Worm (Caenorhabditis elegans) whole organism, mixed stage, embryonic: ENCODE results near the gene C46C11.3.

Source experiments
- M03D4.4 ChIP-seq: sonication (generic microtip); optimal IDR thresholded peaks from 2 replicates; lab custom pipeline; 2017; ENCODE audit warnings: mild to moderate bottlenecking, missing genetic modification characterization, missing compliant biosample characterization
- bed-3 ChIP-seq: fragments of 200-800 bp; sonication (Bioruptor generic); optimal IDR thresholded peaks from 3 replicates; lab custom pipeline; 2018; ENCODE audit warnings: mild to moderate bottlenecking, missing genetic modification characterization, moderate library complexity, missing compliant biosample characterization
- ceh-39 ChIP-seq: fragments of 150-350 bp; optimal IDR thresholded peaks from 2 replicates; lab custom pipeline; 2014; ENCODE audit warnings: missing biosample characterization, missing genetic modification characterization
- ceh-43 ChIP-seq: fragments of 200-800 bp; sonication (Bioruptor generic); optimal IDR thresholded peaks from 2 replicates; lab custom pipeline; 2018; ENCODE audit warnings: mild to moderate bottlenecking, missing genetic modification characterization, moderate library complexity, missing compliant biosample characterization
- ceh-83 ChIP-seq: fragments of 200-800 bp; sonication (Bioruptor generic); optimal IDR thresholded peaks from 2 replicates; lab custom pipeline; 2018; ENCODE audit warnings: mild to moderate bottlenecking, missing genetic modification characterization, missing compliant biosample characterization
- ces-1 ChIP-seq: fragments of 150-350 bp; optimal IDR thresholded peaks from 2 replicates; lab custom pipeline; 2014; ENCODE audit warnings: missing biosample characterization, missing genetic modification reagents, missing genetic modification characterization
- cnd-1 ChIP-seq: fragments of 200-800 bp; sonication (Bioruptor generic); optimal IDR thresholded peaks from 2 replicates; lab custom pipeline; 2018; ENCODE audit warnings: mild to moderate bottlenecking, missing genetic modification characterization, missing compliant biosample characterization
- drap-1 ChIP-seq: fragments of 200-800 bp; sonication (Bioruptor generic); optimal IDR thresholded peaks from 3 replicates; lab custom pipeline; 2018; ENCODE audit warnings: mild to moderate bottlenecking, missing genetic modification characterization, missing compliant biosample characterization
- elt-1 ChIP-seq: sonication (generic microtip); optimal IDR thresholded peaks from 2 replicates; lab custom pipeline; 2017; ENCODE audit warnings: missing genetic modification characterization, mild to moderate bottlenecking, missing compliant biosample characterization, antibody characterized with exemption, moderate library complexity, borderline replicate concordance; ENCODE audit not compliant: insufficient read depth
- elt-3 ChIP-seq: fragments of 150-350 bp; optimal IDR thresholded peaks from 2 replicates; lab custom pipeline; 2014; ENCODE audit warnings: missing biosample characterization, missing genetic modification characterization
- flh-1 ChIP-seq: fragments of 200-800 bp; sonication (Bioruptor generic); optimal IDR thresholded peaks from 2 replicates; lab custom pipeline; 2018; ENCODE audit warnings: mild to moderate bottlenecking, missing genetic modification characterization, moderate library complexity, missing compliant biosample characterization
- ham-2 ChIP-seq: fragments of 200-800 bp; sonication (Bioruptor generic); optimal IDR thresholded peaks from 2 replicates; lab custom pipeline; 2018; ENCODE audit warnings: mild to moderate bottlenecking, missing genetic modification characterization, missing compliant biosample characterization
- hlh-1 ChIP-seq: fragments of 150-350 bp; optimal IDR thresholded peaks from 2 replicates; lab custom pipeline; 2014; ENCODE audit warnings: missing biosample characterization, missing genetic modification reagents, missing genetic modification characterization
- lin-13 ChIP-seq: fragments of 150-350 bp; optimal IDR thresholded peaks from 2 replicates; lab custom pipeline; 2014; ENCODE audit warnings: missing biosample characterization, missing genetic modification characterization
- lin-32 ChIP-seq: fragments of 200-800 bp; sonication (Bioruptor generic); optimal IDR thresholded peaks from 2 replicates; lab custom pipeline; 2018; ENCODE audit warnings: mild to moderate bottlenecking, missing genetic modification characterization, missing compliant biosample characterization
- mab-5 ChIP-seq: fragments of 150-350 bp; optimal IDR thresholded peaks from 2 replicates; lab custom pipeline; 2014; ENCODE audit warnings: missing biosample characterization, missing genetic modification characterization
- mls-2 ChIP-seq: sonication (generic microtip); optimal IDR thresholded peaks from 2 replicates; lab custom pipeline; 2016; ENCODE audit warnings: mild to moderate bottlenecking, missing genetic modification characterization, moderate library complexity, missing compliant biosample characterization
- nhr-12 ChIP-seq: fragments of 150-350 bp; optimal IDR thresholded peaks from 2 replicates; lab custom pipeline; 2014; ENCODE audit warnings: missing biosample characterization, missing genetic modification characterization
- nhr-2 ChIP-seq: fragments of 150-350 bp; optimal IDR thresholded peaks from 2 replicates; lab custom pipeline; 2014; ENCODE audit warnings: missing biosample characterization, missing genetic modification characterization
- nhr-237 ChIP-seq: fragments of 150-350 bp; optimal IDR thresholded peaks from 2 replicates; lab custom pipeline; 2014; ENCODE audit warnings: missing biosample characterization, missing genetic modification characterization
- nhr-76 ChIP-seq: sonication (generic microtip); optimal IDR thresholded peaks from 2 replicates; lab custom pipeline; 2017; ENCODE audit warnings: missing biosample characterization, missing genetic modification characterization
- pha-4 ChIP-seq: fragments of 150-350 bp; optimal IDR thresholded peaks from 2 replicates; lab custom pipeline; 2018; ENCODE audit warnings: missing biosample characterization, missing genetic modification reagents, missing genetic modification characterization
- sem-2 ChIP-seq: fragments of 200-800 bp; sonication (Bioruptor generic); optimal IDR thresholded peaks from 2 replicates; lab custom pipeline; 2018; ENCODE audit warnings: mild to moderate bottlenecking, missing genetic modification characterization, missing compliant biosample characterization
- snpc-4 ChIP-seq: fragments of 150-350 bp; optimal IDR thresholded peaks from 2 replicates; lab custom pipeline; 2014; ENCODE audit warnings: missing biosample characterization, missing genetic modification characterization
- sptf-1 ChIP-seq: sonication (generic microtip); optimal IDR thresholded peaks from 2 replicates; lab custom pipeline; 2017; ENCODE audit warnings: mild to moderate bottlenecking, missing genetic modification characterization, moderate library complexity, missing compliant biosample characterization
- tbx-8 ChIP-seq: fragments of 200-800 bp; sonication (Bioruptor generic); optimal IDR thresholded peaks from 2 replicates; lab custom pipeline; 2018; ENCODE audit warnings: mild to moderate bottlenecking, missing genetic modification characterization, moderate library complexity, missing compliant biosample characterization
- unc-120 ChIP-seq: sonication (generic microtip); optimal IDR thresholded peaks from 2 replicates; lab custom pipeline; 2017; ENCODE audit warnings: missing genetic modification characterization, missing compliant biosample characterization; ENCODE audit not compliant: poor library complexity, severe bottlenecking
- unc-39 ChIP-seq: fragments of 150-350 bp; optimal IDR thresholded peaks from 2 replicates; lab custom pipeline; 2014; ENCODE audit warnings: missing biosample characterization, missing genetic modification characterization
- unc-62 ChIP-seq: fragments of 150-350 bp; optimal IDR thresholded peaks from 2 replicates; lab custom pipeline; 2014; ENCODE audit warnings: missing biosample characterization, missing genetic modification reagents, missing genetic modification characterization
- zip-8 ChIP-seq: fragments of 150-350 bp; optimal IDR thresholded peaks from 2 replicates; lab custom pipeline; 2014; ENCODE audit warnings: missing biosample characterization, missing genetic modification characterization
- ztf-11 ChIP-seq: fragments of 150-350 bp; optimal IDR thresholded peaks from 2 replicates; lab custom pipeline; 2014; ENCODE audit warnings: missing biosample characterization, missing genetic modification characterization

C46C11.3 gene

ce11 chrX:4647104-4647503 is 25.0 kb downstream of the C46C11.3 start, which contains the start of gene C46C11.4:
Gene C46C11.4, minus strand, starts transcription at chrX:4647204.
- no peak for TF ChIP-seq ham-2 (GFP tag; lab: Kevin White, UChicago)
- peak; percentile 8 for TF ChIP-seq nhr-2 (tag; lab: Kevin White, UChicago)
- no peak for TF ChIP-seq bed-3 (GFP tag; lab: Kevin White, UChicago)
- TF ChIP-seq, all 35 proteins: peak for 1

- TF ChIP-seq ceh-83 (no peak), nhr-76 (no peak), sptf-1 (tag; lab: Kevin White, UChicago) (no peak), pha-4 (no peak), ces-1 (GFP tag; lab: Kevin White, UChicago) (no peak), elt-1 (tag; lab: Kevin White, UChicago) (no peak)
These were observed 27.0 kb downstream of the C46C11.3 start, which contains the start of gene ent-5 for ce11 chrX:4649097-4649496. Gene ent-5, minus strand, starts transcription at chrX:4649197.

DNA sequence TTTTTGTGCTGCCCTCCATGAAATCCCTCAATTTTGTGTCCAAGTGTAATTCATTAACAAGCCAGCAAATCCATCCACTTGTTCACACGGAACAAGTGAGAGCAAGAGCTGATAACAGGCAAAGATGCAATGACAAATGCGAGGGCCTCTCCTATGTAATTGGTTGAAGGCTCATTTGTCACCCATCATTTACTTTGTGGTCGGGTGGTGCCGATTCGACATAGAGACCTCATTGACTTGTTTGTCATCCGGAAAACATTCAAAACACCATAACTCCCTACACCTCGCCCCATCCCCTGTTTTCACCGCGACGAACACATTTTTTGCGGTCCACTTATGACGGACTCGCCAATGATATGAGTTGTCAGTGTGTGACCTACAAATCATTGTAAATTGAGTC is 29.3 kb downstream of the C46C11.3 start:
- TF ChIP-seq ceh-83 (no peak), nhr-76 (no peak), elt-3 (no peak), ztf-11 (no peak), ceh-39 (tag; lab: Kevin White, UChicago) (no peak), elt-1 (tag; lab: Kevin White, UChicago) (no peak), bed-3 (GFP tag; lab: Kevin White, UChicago) (no peak), mls-2 (no peak), cnd-1 (tag; lab: Kevin White, UChicago) (no peak), ham-2 (GFP tag; lab: Kevin White, UChicago) (no peak), hlh-1 (tag; lab: Kevin White, UChicago) (no peak), lin-32 (GFP tag; lab: Kevin White, UChicago) (no peak), ceh-43 (GFP tag; lab: Kevin White, UChicago) (no peak), mab-5 (tag; lab: Kevin White, UChicago) (no peak), unc-62 (GFP tag; lab: Kevin White, UChicago) (no peak), nhr-237 (tag; lab: Kevin White, UChicago) (no peak)

DNA sequence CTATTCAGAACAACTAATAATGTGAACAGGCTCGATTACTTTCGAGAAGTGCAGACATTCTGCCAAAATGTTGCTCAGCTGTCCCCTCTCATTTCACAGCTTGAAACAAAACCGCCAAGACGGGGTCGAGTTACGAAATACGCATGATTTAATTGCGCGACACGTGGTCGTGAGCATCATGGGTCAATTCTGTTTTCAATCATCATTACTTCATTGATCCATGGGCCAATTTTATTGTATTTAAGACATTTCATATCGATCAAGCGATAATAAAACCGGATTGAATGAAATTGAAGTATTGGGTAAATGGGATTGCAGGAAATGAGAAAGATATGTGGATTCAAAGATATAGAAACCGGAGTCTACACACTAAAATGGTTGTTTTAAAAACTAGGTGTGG is 30.8 kb downstream of the C46C11.3 start:
- TF ChIP-seq sem-2 (GFP tag; lab: Kevin White, UChicago) (no peak), elt-1 (tag; lab: Kevin White, UChicago) (no peak), ceh-39 (tag; lab: Kevin White, UChicago) (no peak), lin-32 (GFP tag; lab: Kevin White, UChicago) (no peak), elt-3 (no peak), unc-120 (tag; lab: Kevin White, UChicago) (no peak), lin-13 (tag; lab: Kevin White, UChicago) (no peak), nhr-12 (tag; lab: Kevin White, UChicago) (no peak), zip-8 (tag; lab: Kevin White, UChicago) (no peak), flh-1 (GFP tag; lab: Kevin White, UChicago) (no peak), pha-4 (no peak), unc-39 (no peak), nhr-237 (tag; lab: Kevin White, UChicago) (no peak), M03D4.4 (no peak), ces-1 (GFP tag; lab: Kevin White, UChicago) (no peak), nhr-2 (tag; lab: Kevin White, UChicago) (no peak)

DNA sequence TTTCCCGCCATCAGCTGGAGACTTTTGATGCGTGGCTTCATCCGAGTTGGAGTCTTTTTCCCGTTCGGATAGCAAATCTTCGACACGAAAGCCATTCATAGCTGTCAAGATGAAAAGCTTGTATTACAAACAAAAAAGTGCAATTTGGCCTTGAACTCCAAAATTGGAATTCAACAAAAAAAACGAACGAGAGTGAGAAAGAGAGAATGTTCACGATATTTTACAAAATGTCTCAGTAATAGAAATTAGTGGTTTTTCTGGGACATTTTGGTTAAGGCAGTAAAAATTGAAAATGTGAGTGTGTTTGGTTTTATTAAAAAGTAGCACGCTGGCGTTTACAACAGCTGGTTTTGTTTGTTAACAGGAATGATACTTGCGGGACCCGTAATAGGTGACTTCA is 31.9 kb downstream of the C46C11.3 start, which contains the start of gene ceh-1:
TSS of gene ceh-1 (minus strand) at position 101 of the 400 bp plus-strand sequence.
- TF ChIP-seq sptf-1 (tag; lab: Kevin White, UChicago) = no peak
- TF ChIP-seq lin-13 (tag; lab: Kevin White, UChicago) = no peak
- TF ChIP-seq drap-1 (GFP tag; lab: Kevin White, UChicago) = no peak
- no peak for TF ChIP-seq ces-1 (GFP tag; lab: Kevin White, UChicago)
- no peak for TF ChIP-seq hlh-1 (tag; lab: Kevin White, UChicago)
- no peak for TF ChIP-seq mls-2
- TF ChIP-seq ceh-43 (GFP tag; lab: Kevin White, UChicago) = no peak
- no peak for TF ChIP-seq elt-1 (tag; lab: Kevin White, UChicago)
- TF ChIP-seq ceh-83 = no peak
- no peak for TF ChIP-seq snpc-4 (tag; lab: Kevin White, UChicago)
- no peak for TF ChIP-seq nhr-2 (tag; lab: Kevin White, UChicago)
- TF ChIP-seq nhr-12 (tag; lab: Kevin White, UChicago) = no peak
- TF ChIP-seq tbx-8 (GFP tag; lab: Kevin White, UChicago) = no peak
- TF ChIP-seq M03D4.4 = no peak
- TF ChIP-seq bed-3 (GFP tag; lab: Kevin White, UChicago) = no peak
- TF ChIP-seq flh-1 (GFP tag; lab: Kevin White, UChicago) = no peak
